Worm (Caenorhabditis elegans): ENCODE data around the gene ceh-79.

DNA sequence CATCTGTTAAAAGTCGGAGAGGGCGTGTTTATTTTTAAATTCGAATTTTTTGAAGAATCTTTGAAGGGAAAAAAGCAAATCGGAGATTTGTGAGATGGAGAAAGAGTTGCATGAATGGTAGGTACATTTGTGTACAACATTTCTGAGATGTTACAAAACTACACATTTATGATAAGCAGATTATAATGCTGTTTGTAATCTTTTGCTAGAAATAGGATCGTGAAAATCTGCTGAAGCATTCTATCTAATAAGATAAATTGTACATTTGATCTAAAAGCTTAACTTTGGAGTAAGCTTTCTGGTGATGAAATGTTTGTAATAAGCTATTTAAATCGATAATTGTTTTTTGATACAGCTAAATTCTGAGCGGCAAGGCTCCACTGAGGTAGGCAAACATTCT is 29.4 kb upstream of the ceh-79 start:
- TF ChIP-seq tra-1 (GFP tag; IDR thresholded peaks at IDR 0.05), result no peak
- no peak for TF ChIP-seq nhr-237 (tag; optimal IDR thresholded peaks at IDR 0.05)
- TF ChIP-seq fkh-10 (GFP tag; optimal IDR thresholded peaks at IDR 0.05), result no peak
- no peak for TF ChIP-seq sdz-12 (GFP tag; optimal IDR thresholded peaks at IDR 0.05)
- TF ChIP-seq snpc-4 (tag; optimal IDR thresholded peaks at IDR 0.05), result no peak
- TF ChIP-seq unc-62 (GFP tag; optimal IDR thresholded peaks at IDR 0.05 in 1 of 2), result no peak
- no peak for TF ChIP-seq unc-62 (tag; optimal IDR thresholded peaks at IDR 0.05)
- no peak for TF ChIP-seq nhr-11 (tag; optimal IDR thresholded peaks at IDR 0.05)
- TF ChIP-seq jun-1 (tag; optimal IDR thresholded peaks at IDR 0.05), result no peak
- no peak for TF ChIP-seq ceh-44 (GFP tag; IDR thresholded peaks at IDR 0.05)
- TF ChIP-seq ctbp-1 (GFP tag; IDR thresholded peaks at IDR 0.05), result no peak
- TF ChIP-seq D1046.2 (GFP tag; IDR thresholded peaks at IDR 0.05), result no peak

All from whole organism, L4 larva.